Fruit fly (Drosophila melanogaster): ENCODE results near the gene TyrRS.

Gene TyrRS

dm6 chr3L:16377768-16378764 is 41.0 kb downstream of the TyrRS start, which contains the start of gene roq (continued):
- no peak for TF ChIP-seq CG1621 (tag; optimal IDR thresholded peaks at IDR 0.05)
- TF ChIP-seq Blimp-1 (GFP tag; optimal IDR thresholded peaks at IDR 0.05) = peak; percentile 89
- no peak for TF ChIP-seq Hr38 (GFP tag; optimal IDR thresholded peaks at IDR 0.05)
- peak; percentile 51 for TF ChIP-seq Eip93F (GFP tag; optimal IDR thresholded peaks at IDR 0.05)
- TF ChIP-seq CG6854 (GFP tag; optimal IDR thresholded peaks at IDR 0.05) = no peak
- TF ChIP-seq CG11762 (GFP tag; optimal IDR thresholded peaks at IDR 0.05; ENCODE audit: insufficient read depth) = no peak
- peak; percentile 76 for TF ChIP-seq Sox14 (GFP tag; optimal IDR thresholded peaks at IDR 0.05)
- TF ChIP-seq CG16779 (tag; optimal IDR thresholded peaks at IDR 0.05) = no peak
- no peak for TF ChIP-seq topi (GFP tag; optimal IDR thresholded peaks at IDR 0.05)
- TF ChIP-seq CG11902 (GFP tag; optimal IDR thresholded peaks at IDR 0.05) = no peak
- no peak for TF ChIP-seq salr (GFP tag; optimal IDR thresholded peaks at IDR 0.05)
- TF ChIP-seq Smox (GFP tag; optimal IDR thresholded peaks at IDR 0.05) = no peak
- TF ChIP-seq OdsH (GFP tag; optimal IDR thresholded peaks at IDR 0.05) = no peak
- TF ChIP-seq Eip78C (GFP tag) = peak; percentile 79
- no peak for TF ChIP-seq Eip75B (GFP tag; optimal IDR thresholded peaks at IDR 0.05)
- no peak for TF ChIP-seq CG11294 (GFP tag; IDR thresholded peaks at IDR 0.05)
- no peak for TF ChIP-seq dsx (GFP tag; optimal IDR thresholded peaks at IDR 0.05; ENCODE audit: poor library complexity, severe bottlenecking)
- TF ChIP-seq Sox15 (GFP tag; optimal IDR thresholded peaks at IDR 0.05) = no peak
- TF ChIP-seq cyc (GFP tag; optimal IDR thresholded peaks at IDR 0.05) = no peak
- TF ChIP-seq vri (GFP tag; optimal IDR thresholded peaks at IDR 0.05) = no peak

DNA sequence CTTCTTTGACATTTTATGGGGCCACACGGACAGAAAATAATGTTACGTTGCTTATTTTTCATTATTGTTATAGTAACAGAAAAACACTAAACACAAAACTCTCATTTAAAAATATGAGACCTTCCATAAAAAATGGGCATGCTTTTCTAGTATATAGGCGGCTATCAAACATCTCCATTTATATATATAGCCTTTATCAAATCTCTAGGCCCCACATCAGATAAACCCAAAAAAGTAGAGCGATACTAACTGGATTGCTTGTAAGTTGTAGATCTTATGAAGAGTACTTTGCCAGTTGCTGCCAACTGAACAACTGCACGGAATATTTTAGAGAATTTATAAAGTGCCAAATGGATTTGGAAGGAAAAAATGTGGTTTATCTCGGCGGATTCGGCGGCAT is 49.6 kb downstream of the TyrRS start, which contains the start of gene CG18814:
CG18814 (plus strand) TSS at position 301 of the 400 bp plus-strand sequence.
- TF ChIP-seq Hr4 (GFP tag; optimal IDR thresholded peaks at IDR 0.05) (no peak), topi (GFP tag; optimal IDR thresholded peaks at IDR 0.05) (no peak), CG8119 (GFP tag; IDR thresholded peaks at IDR 0.05) (no peak), eg (GFP tag; IDR thresholded peaks at IDR 0.05) (no peak), CG6163 (GFP tag; IDR thresholded peaks at IDR 0.05) (no peak), lz (GFP tag; optimal IDR thresholded peaks at IDR 0.05) (no peak), achi (GFP tag; optimal IDR thresholded peaks at IDR 0.05) (no peak), Hr39 (GFP tag; optimal IDR thresholded peaks at IDR 0.05) (no peak), CG6792 (GFP tag; optimal IDR thresholded peaks at IDR 0.05) (no peak), svp (GFP tag) (no peak), Eip75B (GFP tag; optimal IDR thresholded peaks at IDR 0.05) (no peak)

dm6 chr3L:16368199-16368598 is 50.9 kb downstream of the TyrRS start, which contains the start of gene CG4842:
TSS of gene CG4842 (plus strand) at chr3L:16368389.
- peak; percentile 70 for TF ChIP-seq svp (GFP tag)
- TF ChIP-seq CG6854 (GFP tag; optimal IDR thresholded peaks at IDR 0.05) = no peak
